Worm (Caenorhabditis elegans): ENCODE measurements around the gene pdcd-2.
A peak's percentile ranks its signal among the peaks of the same experiment; 100 is the strongest.

The pdcd-2 gene

ce11 chrIII:4390421-4390820, 27.4 kb downstream of the pdcd-2 start:
- TF ChIP-seq flt-1 (GFP tag; IDR thresholded peaks at IDR 0.05) (no peak), med-1 (GFP tag; optimal IDR thresholded peaks at IDR 0.05; ENCODE audit: insufficient read depth) (no peak)

- no peak for TF ChIP-seq klf-2 (GFP tag; conservative IDR thresholded peaks at IDR 0.05)
- TF ChIP-seq tab-1 (GFP tag; IDR thresholded peaks at IDR 0.05), result no peak
- TF ChIP-seq ztf-29 (GFP tag; IDR thresholded peaks at IDR 0.05), result no peak
- TF ChIP-seq ztf-23 (GFP tag; IDR thresholded peaks at IDR 0.05), result no peak
- TF ChIP-seq ref-1 (GFP tag; conservative IDR thresholded peaks at IDR 0.05), result no peak
- no peak for TF ChIP-seq med-1 (GFP tag; optimal IDR thresholded peaks at IDR 0.05; ENCODE audit: insufficient read depth)
- no peak for TF ChIP-seq flt-1 (GFP tag; IDR thresholded peaks at IDR 0.05)
- TF ChIP-seq cog-1 (tag; optimal IDR thresholded peaks at IDR 0.05), result no peak
Observed at ce11 chrIII:4384487-4384886, 33.4 kb downstream of the pdcd-2 start, which contains the start of gene pals-28. Gene pals-28, plus strand, starts transcription at chrIII:4384787.

ce11 chrIII:4382118-4382517, 35.7 kb downstream of the pdcd-2 start:
- TF ChIP-seq ztf-23 (GFP tag; IDR thresholded peaks at IDR 0.05) (no peak), T22C8.4 (GFP tag; IDR thresholded peaks at IDR 0.05) (no peak), ref-1 (GFP tag; conservative IDR thresholded peaks at IDR 0.05) (no peak), ztf-29 (GFP tag; IDR thresholded peaks at IDR 0.05) (no peak), flt-1 (GFP tag; IDR thresholded peaks at IDR 0.05) (no peak), tab-1 (GFP tag; IDR thresholded peaks at IDR 0.05) (no peak), med-1 (GFP tag; optimal IDR thresholded peaks at IDR 0.05; ENCODE audit: insufficient read depth) (no peak), cog-1 (tag; optimal IDR thresholded peaks at IDR 0.05) (no peak), klf-2 (GFP tag; conservative IDR thresholded peaks at IDR 0.05) (no peak)

- no peak for TF ChIP-seq tab-1 (GFP tag; IDR thresholded peaks at IDR 0.05)
- TF ChIP-seq flt-1 (GFP tag; IDR thresholded peaks at IDR 0.05), result no peak
- no peak for TF ChIP-seq cog-1 (tag; optimal IDR thresholded peaks at IDR 0.05)
- TF ChIP-seq med-1 (GFP tag; optimal IDR thresholded peaks at IDR 0.05; ENCODE audit: insufficient read depth), result no peak
Observed at ce11 chrIII:4381343-4381742, 36.5 kb downstream of the pdcd-2 start, which contains the start of gene pals-27. Gene pals-27, plus strand, starts transcription at chrIII:4381643.

DNA sequence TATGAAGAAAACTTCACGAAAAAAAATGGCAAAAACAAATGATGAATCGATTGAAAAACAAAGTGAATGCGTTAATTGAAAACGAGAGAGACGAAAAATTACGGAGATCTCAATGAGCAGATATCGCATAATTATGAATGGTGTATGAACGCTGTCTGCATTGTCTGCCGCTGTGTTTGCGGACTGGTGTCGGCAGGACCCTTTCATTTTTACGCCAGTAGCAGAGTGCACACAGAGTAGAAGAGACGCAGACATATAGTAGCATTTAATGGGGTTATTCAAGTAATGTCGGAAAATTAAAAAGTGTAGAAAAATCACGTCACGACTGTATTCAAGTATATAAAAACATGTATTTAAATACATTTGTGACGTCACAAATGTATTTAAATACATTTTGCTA, 37.0 kb downstream of the pdcd-2 start:
- TF ChIP-seq klf-2 (GFP tag; conservative IDR thresholded peaks at IDR 0.05) (no peak), cog-1 (tag; optimal IDR thresholded peaks at IDR 0.05) (peak; percentile 11), ztf-29 (GFP tag; IDR thresholded peaks at IDR 0.05) (no peak), T22C8.4 (GFP tag; IDR thresholded peaks at IDR 0.05) (no peak)

DNA sequence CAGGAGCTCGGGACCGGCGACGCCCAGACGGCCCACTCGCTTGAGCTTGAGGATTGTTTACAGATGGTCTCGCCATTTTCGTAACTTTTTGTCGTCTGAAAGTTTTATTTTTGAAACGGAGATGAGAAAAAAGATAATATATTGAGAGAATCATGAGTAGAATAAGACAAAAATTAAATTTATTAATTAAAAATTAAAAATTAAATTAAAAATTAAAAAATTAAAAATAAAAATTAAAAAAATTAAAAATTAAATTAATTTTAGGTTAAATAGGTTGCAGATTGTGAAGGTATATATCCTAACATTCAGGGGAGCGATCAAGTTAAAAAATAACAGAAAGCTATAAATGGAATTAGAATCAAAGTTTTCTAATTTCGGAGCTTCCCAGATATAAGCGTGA, 38.1 kb downstream of the pdcd-2 start, which contains the start of gene B0284.3:
Gene B0284.3 (minus strand): TSS at position 101 of the 400 bp plus-strand sequence.
- TF ChIP-seq tab-1 (GFP tag; IDR thresholded peaks at IDR 0.05) (no peak), cog-1 (tag; optimal IDR thresholded peaks at IDR 0.05) (no peak), ztf-23 (GFP tag; IDR thresholded peaks at IDR 0.05) (no peak), med-1 (GFP tag; optimal IDR thresholded peaks at IDR 0.05; ENCODE audit: insufficient read depth) (no peak), ref-1 (GFP tag; conservative IDR thresholded peaks at IDR 0.05) (no peak), ztf-29 (GFP tag; IDR thresholded peaks at IDR 0.05) (no peak), T22C8.4 (GFP tag; IDR thresholded peaks at IDR 0.05) (no peak)

DNA sequence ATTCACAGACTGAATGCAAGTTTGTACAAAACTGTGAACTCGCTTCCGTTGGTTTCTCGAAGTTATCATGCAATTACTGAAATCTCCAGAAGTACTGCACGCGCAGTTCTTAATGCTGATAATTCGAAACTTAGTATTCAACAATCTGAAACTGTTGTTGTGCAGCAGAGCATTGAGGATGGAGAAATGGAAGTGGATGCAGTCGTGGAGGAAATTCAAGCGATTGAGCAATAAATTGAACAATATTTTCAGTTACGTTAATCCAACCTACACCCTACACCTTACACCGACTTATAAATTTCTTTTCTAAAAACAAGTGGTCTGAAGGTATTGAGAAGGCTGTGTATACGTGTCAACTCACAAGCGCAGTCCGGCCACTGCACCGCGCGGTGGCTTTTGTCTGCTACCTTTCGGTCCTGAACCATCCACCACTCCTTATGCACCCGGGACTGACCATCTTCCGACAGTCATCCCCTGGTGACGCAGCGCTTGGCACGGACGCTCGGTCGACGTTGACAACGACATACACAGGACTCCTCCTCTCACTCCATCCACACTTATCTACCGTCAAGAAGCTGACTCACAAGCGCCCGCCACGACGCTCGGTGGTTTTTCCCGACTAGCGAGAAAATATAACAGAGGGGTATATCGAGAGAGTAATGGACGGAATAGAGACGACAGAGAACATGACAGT, 39.1 kb downstream of the pdcd-2 start:
- TF ChIP-seq tab-1 (GFP tag; IDR thresholded peaks at IDR 0.05), result peak; percentile 83
- TF ChIP-seq cog-1 (tag; optimal IDR thresholded peaks at IDR 0.05), result peak; percentile 56
- TF ChIP-seq flt-1 (GFP tag; IDR thresholded peaks at IDR 0.05), result peak; percentile 91
- TF ChIP-seq klf-2 (GFP tag; conservative IDR thresholded peaks at IDR 0.05), result peak; percentile 66
- peak; percentile 42 for TF ChIP-seq T22C8.4 (GFP tag; IDR thresholded peaks at IDR 0.05)
- TF ChIP-seq ztf-29 (GFP tag; IDR thresholded peaks at IDR 0.05), result peak; percentile 83
- TF ChIP-seq med-1 (GFP tag; optimal IDR thresholded peaks at IDR 0.05; ENCODE audit: insufficient read depth), result peak; percentile 5
- TF ChIP-seq ztf-23 (GFP tag; IDR thresholded peaks at IDR 0.05), result peak; percentile 83
- TF ChIP-seq ref-1 (GFP tag; conservative IDR thresholded peaks at IDR 0.05), result peak; percentile 50; the same call in 1 of the 2 replicates

DNA sequence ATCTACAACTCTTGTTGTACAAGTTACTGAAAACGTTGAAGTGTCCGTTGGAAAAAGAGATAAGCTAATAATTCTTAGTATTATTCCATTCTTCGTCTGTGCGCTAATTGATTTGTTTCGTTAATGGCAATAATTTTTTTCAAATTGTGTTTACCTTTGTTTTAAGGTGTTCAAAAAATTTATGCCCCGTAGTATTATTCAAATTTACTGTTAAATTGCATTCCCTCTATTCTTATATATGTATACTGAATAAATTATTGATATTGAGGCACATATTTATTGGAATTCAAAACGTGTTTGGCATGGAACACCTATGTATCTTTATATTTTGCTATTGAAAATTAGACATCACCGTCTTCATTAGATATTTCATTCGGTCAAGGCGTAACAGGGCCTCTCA, 43.0 kb downstream of the pdcd-2 start, which contains the start of gene pals-26:
Gene pals-26 (plus strand): TSS at position 301 of the 400 bp plus-strand sequence.
- TF ChIP-seq tab-1 (GFP tag; IDR thresholded peaks at IDR 0.05) (no peak), T22C8.4 (GFP tag; IDR thresholded peaks at IDR 0.05) (no peak), flt-1 (GFP tag; IDR thresholded peaks at IDR 0.05) (no peak), med-1 (GFP tag; optimal IDR thresholded peaks at IDR 0.05; ENCODE audit: insufficient read depth) (no peak), cog-1 (tag; optimal IDR thresholded peaks at IDR 0.05) (no peak), ref-1 (GFP tag; conservative IDR thresholded peaks at IDR 0.05) (no peak), ztf-23 (GFP tag; IDR thresholded peaks at IDR 0.05) (no peak), klf-2 (GFP tag; conservative IDR thresholded peaks at IDR 0.05) (no peak), ztf-29 (GFP tag; IDR thresholded peaks at IDR 0.05) (no peak)

ce11 chrIII:4372894-4373293, 45.0 kb downstream of the pdcd-2 start:
- TF ChIP-seq ztf-29 (GFP tag; IDR thresholded peaks at IDR 0.05), result no peak
- TF ChIP-seq T22C8.4 (GFP tag; IDR thresholded peaks at IDR 0.05), result no peak
- TF ChIP-seq med-1 (GFP tag; optimal IDR thresholded peaks at IDR 0.05; ENCODE audit: insufficient read depth), result no peak
- no peak for TF ChIP-seq ztf-23 (GFP tag; IDR thresholded peaks at IDR 0.05)
- TF ChIP-seq cog-1 (tag; optimal IDR thresholded peaks at IDR 0.05), result no peak
- TF ChIP-seq ref-1 (GFP tag; conservative IDR thresholded peaks at IDR 0.05), result no peak

DNA sequence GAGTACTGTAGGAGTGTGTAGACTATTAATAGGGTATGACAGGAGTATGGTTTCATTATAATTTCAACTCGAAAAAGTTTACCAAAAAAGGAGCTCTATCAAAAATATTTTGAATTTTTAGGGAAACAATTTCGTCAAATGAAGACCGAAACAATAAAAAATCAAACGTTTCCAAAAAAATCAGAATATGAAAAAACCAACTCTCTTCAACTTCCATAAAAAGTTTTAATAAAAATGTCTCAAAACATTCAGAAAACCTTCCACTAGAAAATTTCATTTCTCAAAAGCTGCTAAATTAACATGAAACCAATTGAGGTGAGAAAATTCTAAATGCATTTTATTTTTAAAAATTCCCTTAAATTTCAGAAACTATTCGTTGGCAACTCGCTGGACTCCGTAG, 47.3 kb downstream of the pdcd-2 start, which contains the start of gene ckb-3:
Gene ckb-3 (plus strand): TSS at position 301 of the 400 bp plus-strand sequence.
- TF ChIP-seq tab-1 (GFP tag; IDR thresholded peaks at IDR 0.05) (no peak), klf-2 (GFP tag; conservative IDR thresholded peaks at IDR 0.05) (no peak), med-1 (GFP tag; optimal IDR thresholded peaks at IDR 0.05; ENCODE audit: insufficient read depth) (no peak), ref-1 (GFP tag; conservative IDR thresholded peaks at IDR 0.05) (no peak), cog-1 (tag; optimal IDR thresholded peaks at IDR 0.05) (no peak), flt-1 (GFP tag; IDR thresholded peaks at IDR 0.05) (no peak), ztf-23 (GFP tag; IDR thresholded peaks at IDR 0.05) (no peak), T22C8.4 (GFP tag; IDR thresholded peaks at IDR 0.05) (no peak), ztf-29 (GFP tag; IDR thresholded peaks at IDR 0.05) (no peak)
